Fruit fly (Drosophila melanogaster): ENCODE data around the gene Cpr72Ec.
A peak's percentile ranks its signal among the peaks of the same experiment; 100 is the strongest.

Gene Cpr72Ec

DNA sequence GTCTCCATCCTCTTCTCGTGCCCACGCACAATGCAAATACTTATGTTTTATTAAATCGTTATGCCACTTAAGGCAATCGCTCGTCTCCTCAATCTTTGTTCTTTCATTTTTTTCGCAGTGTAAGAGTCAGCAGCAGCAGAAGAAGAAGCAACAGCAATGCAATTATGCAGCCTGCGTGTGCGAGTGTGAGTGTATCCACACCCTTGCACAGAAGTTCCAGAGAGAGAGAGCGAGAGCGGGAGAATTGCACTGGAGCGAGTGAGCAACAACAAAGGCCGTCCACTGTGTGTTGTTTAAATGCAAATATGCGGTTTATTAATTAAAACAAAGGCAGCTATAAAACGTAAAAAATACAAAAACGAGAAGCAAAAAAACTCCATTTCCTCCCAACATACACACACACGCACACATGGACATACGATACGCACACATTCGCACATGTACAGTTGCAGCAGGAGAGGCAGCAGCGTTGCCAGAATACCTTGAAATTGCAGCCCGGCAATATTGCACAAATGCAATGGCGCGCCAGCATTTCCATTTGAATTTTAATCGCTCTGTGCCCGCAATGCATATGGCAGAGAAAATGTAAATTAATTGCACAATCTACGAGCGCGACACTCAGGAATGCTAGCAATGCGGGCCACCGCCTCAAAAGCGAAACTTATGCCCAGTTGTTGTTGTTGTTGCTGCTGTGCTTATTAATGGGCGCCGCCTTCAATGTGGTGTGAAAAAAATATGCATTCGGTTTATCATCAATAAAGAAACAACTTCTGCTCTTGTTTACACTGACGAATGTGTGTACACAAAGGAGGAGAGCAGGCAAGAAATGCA, 41.7 kb upstream of the Cpr72Ec start (continued):
- TF ChIP-seq Doc2 (GFP tag; IDR thresholded peaks at IDR 0.05) (no peak), Taf1 (GFP tag; IDR thresholded peaks at IDR 0.05) (no peak), CG6854 (GFP tag; optimal IDR thresholded peaks at IDR 0.05) (no peak), eve (GFP tag; optimal IDR thresholded peaks at IDR 0.05) (no peak), Xrp1 (GFP tag; IDR thresholded peaks at IDR 0.05) (peak; percentile 82), Antp (GFP tag; optimal IDR thresholded peaks at IDR 0.05) (no peak), Poxn (GFP tag; IDR thresholded peaks at IDR 0.05) (no peak), repo (GFP tag; optimal IDR thresholded peaks at IDR 0.05) (peak; percentile 19), CG13775 (GFP tag; optimal IDR thresholded peaks at IDR 0.05) (peak; percentile 44), CG8924 (tag; optimal IDR thresholded peaks at IDR 0.05) (peak; percentile 34), CG2678 (tag; optimal IDR thresholded peaks at IDR 0.05) (peak; percentile 25), CG10274 (GFP tag; optimal IDR thresholded peaks at IDR 0.05) (no peak), seq (GFP tag; IDR thresholded peaks at IDR 0.05) (no peak), Aef1 (GFP tag; IDR thresholded peaks at IDR 0.05) (no peak), nerfin-2 (GFP tag; IDR thresholded peaks at IDR 0.05; ENCODE audit: partially characterized antibody) (no peak), CG3065 (GFP tag; optimal IDR thresholded peaks at IDR 0.05) (no peak), Kr (GFP tag; optimal IDR thresholded peaks at IDR 0.05) (peak; percentile 88), ac (GFP tag; optimal IDR thresholded peaks at IDR 0.05) (peak; percentile 91), Scr (GFP tag; IDR thresholded peaks at IDR 0.05; ENCODE audit: partially characterized antibody) (no peak), CG6683 (GFP tag; optimal IDR thresholded peaks at IDR 0.05) (no peak), CG15011 (GFP tag; optimal IDR thresholded peaks at IDR 0.05) (no peak), CG4707 (GFP tag; optimal IDR thresholded peaks at IDR 0.05) (peak; percentile 5), hbn (GFP tag; IDR thresholded peaks at IDR 0.05; ENCODE audit: partially characterized antibody) (no peak), NfI (GFP tag; optimal IDR thresholded peaks at IDR 0.05) (no peak), CG4820 (GFP tag; optimal IDR thresholded peaks at IDR 0.05) (peak; percentile 37), chinmo (GFP tag; IDR thresholded peaks at IDR 0.05; ENCODE audit: partially characterized antibody) (no peak), esg (GFP tag; conservative IDR thresholded peaks at IDR 0.05) (no peak), CG12104 (GFP tag; optimal IDR thresholded peaks at IDR 0.05) (peak; percentile 36), CG10431 (GFP tag; optimal IDR thresholded peaks at IDR 0.05) (no peak), Doc3 (GFP tag; IDR thresholded peaks at IDR 0.05; ENCODE audit: partially characterized antibody) (no peak), btn (GFP tag; optimal IDR thresholded peaks at IDR 0.05) (peak; percentile 51), CG17186 (GFP tag; optimal IDR thresholded peaks at IDR 0.05) (no peak), yki (optimal IDR thresholded peaks at IDR 0.05) (no peak), CG18476 (GFP tag; optimal IDR thresholded peaks at IDR 0.05) (peak; percentile 36), slbo (GFP tag; IDR thresholded peaks at IDR 0.05) (no peak), sd (tag; optimal IDR thresholded peaks at IDR 0.05) (peak; percentile 97), Hmx (GFP tag; optimal IDR thresholded peaks at IDR 0.05) (no peak), Asciz (GFP tag; optimal IDR thresholded peaks at IDR 0.05) (peak; percentile 58), toy (GFP tag; IDR thresholded peaks at IDR 0.05) (no peak), Nf-YB (GFP tag; optimal IDR thresholded peaks at IDR 0.05) (peak; percentile 26), dati (GFP tag; IDR thresholded peaks at IDR 0.05) (no peak), emc (GFP tag; optimal IDR thresholded peaks at IDR 0.05) (no peak), tio (GFP tag; optimal IDR thresholded peaks at IDR 0.05) (no peak), Sox102F (GFP tag; optimal IDR thresholded peaks at IDR 0.05) (no peak), sc (optimal IDR thresholded peaks at IDR 0.05) (no peak), sc (GFP tag; optimal IDR thresholded peaks at IDR 0.05) (peak; percentile 28), CG6654 (GFP tag; optimal IDR thresholded peaks at IDR 0.05) (no peak), vfl (GFP tag; optimal IDR thresholded peaks at IDR 0.05) (no peak), insv (GFP tag; optimal IDR thresholded peaks at IDR 0.05) (no peak), zen2 (GFP tag; IDR thresholded peaks at IDR 0.05; ENCODE audit: partially characterized antibody) (no peak)
